Worm (Caenorhabditis elegans) whole organism, L2 larva: Measurements from ENCODE around the gene apb-1.

Experiments
- F13H6.1 ChIP-seq: sonication (generic microtip); optimal IDR thresholded peaks from 2 replicates; lab custom pipeline; 2016; ENCODE audit warnings: missing genetic modification characterization, missing compliant biosample characterization
- elt-1 ChIP-seq: fragments of 150-350 bp; optimal IDR thresholded peaks from 2 replicates; lab custom pipeline; 2014; ENCODE audit warnings: missing biosample characterization, missing genetic modification characterization
- lsy-2 ChIP-seq, 2 experiments: fragments of 150-350 bp in 1 of 2; sonication (generic microtip) in 1 of 2; optimal IDR thresholded peaks; 2 replicates each; lab custom pipeline; 2014 to 2017; ENCODE audit warnings: missing biosample characterization in 2 of 2, missing genetic modification characterization in 2 of 2
- mab-5 ChIP-seq: fragments of 150-350 bp; optimal IDR thresholded peaks from 2 replicates; lab custom pipeline; 2014; ENCODE audit warnings: missing biosample characterization, missing genetic modification characterization
- nhr-11 ChIP-seq: fragments of 150-350 bp; optimal IDR thresholded peaks from 2 replicates; lab custom pipeline; 2014; ENCODE audit warnings: missing biosample characterization, missing genetic modification characterization
- nhr-237 ChIP-seq: fragments of 150-350 bp; optimal IDR thresholded peaks from 2 replicates; lab custom pipeline; 2014; ENCODE audit warnings: missing biosample characterization, missing genetic modification characterization
- nhr-77 ChIP-seq: fragments of 150-350 bp; optimal IDR thresholded peaks from 2 replicates; lab custom pipeline; 2014; ENCODE audit warnings: missing biosample characterization, missing genetic modification characterization
- unc-39 ChIP-seq: fragments of 150-350 bp; optimal IDR thresholded peaks from 2 replicates; lab custom pipeline; 2014; ENCODE audit warnings: missing biosample characterization, missing genetic modification characterization
- ztf-11 ChIP-seq: sonication (generic microtip); optimal IDR thresholded peaks from 2 replicates; lab custom pipeline; 2017; ENCODE audit warnings: missing biosample characterization, missing genetic modification characterization

ce11 chrIII:2577982-2578381 is 18.9 kb downstream of the apb-1 start:
- TF ChIP-seq elt-1 (tag; lab: Kevin White, UChicago) (no peak), ztf-11 (tag; lab: Kevin White, UChicago) (no peak), lsy-2 (tag; optimal IDR thresholded peaks at IDR 0.05; lab: Kevin White, UChicago) (no peak), mab-5 (no peak), F13H6.1 (tag; lab: Kevin White, UChicago) (no peak), nhr-237 (tag; lab: Kevin White, UChicago) (no peak), nhr-77 (no peak), unc-39 (no peak), nhr-11 (tag; lab: Kevin White, UChicago) (no peak)
